Fruit fly (Drosophila melanogaster) whole organism, prepupa: ENCODE data around the gene tty.

Source experiments
- cyc ChIP-seq: fragments of 200-800 bp; sonication (Bioruptor generic); optimal IDR thresholded peaks from 3 replicates; lab custom pipeline; 2016; ENCODE audit warnings: missing biosample characterization, missing genetic modification characterization
- topi ChIP-seq: fragments of 200-800 bp; sonication (Bioruptor generic); optimal IDR thresholded peaks from 3 replicates; lab custom pipeline; 2016; ENCODE audit warnings: missing biosample characterization, missing genetic modification characterization

DNA sequence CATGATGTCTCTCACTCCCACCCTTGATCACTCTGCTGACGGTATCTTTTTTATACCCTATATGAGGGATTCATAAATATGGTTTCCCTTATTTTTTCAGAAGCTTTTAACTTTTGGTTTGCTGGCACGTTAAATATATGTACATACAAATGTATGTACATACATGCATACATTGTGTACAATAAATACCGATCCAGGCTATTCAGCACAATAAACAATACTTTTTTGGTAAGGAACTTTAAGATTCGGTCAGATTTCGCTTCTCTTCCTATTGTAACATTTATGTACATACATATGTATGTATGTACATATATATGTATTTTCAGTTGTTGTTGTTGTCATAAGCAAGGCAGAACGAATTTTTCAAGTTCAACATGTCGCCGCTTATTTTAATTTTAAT is 57.4 kb downstream of the tty start:
- TF ChIP-seq cyc (GFP tag; lab: Kevin White, UChicago) (no peak), topi (GFP tag; lab: Kevin White, UChicago) (no peak)
